Fruit fly (Drosophila melanogaster): ENCODE measurements around the gene CG14960.

DNA sequence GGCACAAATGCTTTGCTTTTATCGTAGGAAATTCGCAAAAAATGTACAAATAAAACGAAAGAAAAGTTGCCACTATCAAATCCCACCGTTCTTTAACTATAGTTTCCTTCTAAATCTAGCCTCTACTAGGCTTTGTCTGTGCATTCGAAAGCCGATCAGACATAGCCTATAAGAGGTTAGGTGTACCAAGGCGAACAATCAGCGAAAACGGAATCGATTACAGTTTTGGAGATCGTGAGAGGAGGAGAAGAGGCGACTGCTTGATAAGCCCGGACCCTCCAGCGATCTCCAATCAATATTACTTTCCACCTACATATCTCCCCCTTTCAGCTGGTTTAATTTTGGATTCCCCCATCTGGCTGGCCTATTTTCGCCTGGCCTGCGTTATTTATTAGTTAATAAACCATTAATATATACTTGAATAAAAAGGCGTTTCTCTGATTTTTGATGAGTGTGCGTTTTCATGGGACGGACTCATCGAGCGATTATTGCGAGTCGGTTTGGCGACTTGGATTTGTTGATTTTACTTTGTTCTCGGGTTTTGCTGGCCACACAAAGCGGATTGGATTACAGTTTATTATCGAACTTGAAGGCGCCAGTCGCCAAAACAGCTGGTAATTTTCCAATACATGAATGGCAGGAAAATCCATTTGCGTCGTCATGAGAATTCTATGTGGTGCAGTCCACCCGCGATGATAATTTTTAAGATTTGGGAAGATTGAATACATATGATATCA lies 19.7 kb upstream of the CG14960 start:
- no peak for TF ChIP-seq CG8478 (optimal IDR thresholded peaks at IDR 0.05)
- TF ChIP-seq CTCF (optimal IDR thresholded peaks at IDR 0.05), result no peak

Measured in S2 (cell line).